Fruit fly (Drosophila melanogaster) whole organism, embryonic: Measurements from ENCODE around the gene TwdlR.

Experiments used
- Asciz ChIP-seq: fragments of 200-800 bp; sonication (Bioruptor generic); optimal IDR thresholded peaks from 2 replicates; lab custom pipeline; 2017; ENCODE audit warnings: missing biosample characterization, mild to moderate bottlenecking, missing genetic modification characterization, missing genetic modification reagents
- Atf-2 ChIP-seq: fragments of 200-800 bp; sonication (Bioruptor generic); optimal IDR thresholded peaks from 2 replicates; lab custom pipeline; 2016; ENCODE audit warnings: missing biosample characterization, missing genetic modification characterization
- Atf6 ChIP-seq: fragments of 200-800 bp; sonication (Bioruptor generic); IDR thresholded peaks from 2 replicates; pipeline ENCODE4 v1.3.6; 2022; ENCODE audit warnings: missing biosample characterization, missing genetic modification characterization
- Awh ChIP-seq: fragments of 200-800 bp; sonication (Bioruptor generic); IDR thresholded peaks from 2 replicates; pipeline ENCODE4, ENCODE4 v1.3.6; 2022; ENCODE audit warnings: missing biosample characterization, missing genetic modification characterization
- Bgb ChIP-seq: fragments of 200-800 bp; sonication (Bioruptor generic); IDR thresholded peaks from 2 replicates; pipeline ENCODE4 v1.3.6; 2022; ENCODE audit warnings: missing biosample characterization, missing genetic modification characterization; ENCODE audit not compliant: partially characterized antibody
- Bteb2 ChIP-seq: fragments of 200-800 bp; sonication (Bioruptor generic); optimal IDR thresholded peaks from 2 replicates; lab custom pipeline; 2016; ENCODE audit warnings: missing biosample characterization, missing genetic modification characterization
- CG10209 ChIP-seq: fragments of 200-800 bp; sonication (Bioruptor generic); optimal IDR thresholded peaks from 3 replicates; lab custom pipeline; 2017; ENCODE audit warnings: missing biosample characterization, mild to moderate bottlenecking, missing genetic modification characterization, missing genetic modification reagents
- CG10979 ChIP-seq: fragments of 200-800 bp; sonication (Bioruptor generic); optimal IDR thresholded peaks from 2 replicates; lab custom pipeline; 2018; ENCODE audit warnings: missing biosample characterization, mild to moderate bottlenecking, missing genetic modification characterization, moderate library complexity
- CG11085 ChIP-seq: fragments of 200-800 bp; sonication (Bioruptor generic); IDR thresholded peaks from 2 replicates; pipeline ENCODE4 v1.3.6; 2022; ENCODE audit warnings: missing biosample characterization, missing genetic modification characterization
- CG11695 ChIP-seq: fragments of 200-800 bp; sonication (Bioruptor generic); IDR thresholded peaks from 3 replicates; pipeline ENCODE4 v1.3.6; 2022; ENCODE audit warnings: missing biosample characterization, missing genetic modification characterization
- CG13624 ChIP-seq: fragments of 200-800 bp; sonication (Bioruptor generic); optimal IDR thresholded peaks from 2 replicates; lab custom pipeline; 2016; ENCODE audit warnings: missing biosample characterization, missing genetic modification characterization
- CG1603 ChIP-seq: fragments of 200-800 bp; sonication (Bioruptor generic); optimal IDR thresholded peaks from 2 replicates; lab custom pipeline; 2019; ENCODE audit warnings: missing biosample characterization, mild to moderate bottlenecking, missing genetic modification characterization, moderate library complexity
- CG18764 ChIP-seq: fragments of 200-800 bp; sonication (Bioruptor generic); optimal IDR thresholded peaks from 3 replicates; lab custom pipeline; 2016; ENCODE audit warnings: missing biosample characterization, missing genetic modification characterization
- CG31365 ChIP-seq: fragments of 200-800 bp; sonication (Bioruptor generic); optimal IDR thresholded peaks from 2 replicates; lab custom pipeline; 2018; ENCODE audit warnings: missing biosample characterization, mild to moderate bottlenecking, missing genetic modification characterization
- CG33213 ChIP-seq: fragments of 200-800 bp; sonication (Bioruptor generic); optimal IDR thresholded peaks from 3 replicates; lab custom pipeline; 2016; ENCODE audit warnings: missing biosample characterization, missing genetic modification characterization
- CG4424 ChIP-seq: fragments of 200-800 bp; sonication (Bioruptor generic); optimal IDR thresholded peaks from 3 replicates; lab custom pipeline; 2016; ENCODE audit warnings: missing biosample characterization, missing genetic modification characterization
- CG4707 ChIP-seq: fragments of 200-800 bp; sonication (Bioruptor generic); optimal IDR thresholded peaks from 2 replicates; lab custom pipeline; 2018; ENCODE audit warnings: missing biosample characterization, mild to moderate bottlenecking, missing genetic modification characterization, moderate library complexity
- CG4730 ChIP-seq: fragments of 200-800 bp; sonication (Bioruptor generic); IDR thresholded peaks from 2 replicates; pipeline ENCODE4 v1.3.6; 2022; ENCODE audit warnings: missing biosample characterization, missing genetic modification characterization
- CG8089 ChIP-seq: fragments of 200-800 bp; sonication (Bioruptor generic); optimal IDR thresholded peaks from 3 replicates; lab custom pipeline; 2016; ENCODE audit warnings: missing biosample characterization, missing genetic modification characterization
- CG8478 ChIP-seq: fragments of >200 bp; optimal IDR thresholded peaks from 2 replicates; lab custom pipeline; 2018
- CG8944 ChIP-seq: fragments of 200-800 bp; sonication (Bioruptor generic); optimal IDR thresholded peaks from 3 replicates; lab custom pipeline; 2016; ENCODE audit warnings: missing biosample characterization, missing genetic modification characterization
- CG9437 ChIP-seq: fragments of 200-800 bp; sonication (Bioruptor generic); optimal IDR thresholded peaks from 2 replicates; lab custom pipeline; 2018; ENCODE audit warnings: missing biosample characterization, mild to moderate bottlenecking, missing genetic modification characterization
- CHES-1-like ChIP-seq: fragments of 200-800 bp; sonication (Bioruptor generic); optimal IDR thresholded peaks from 2 replicates; lab custom pipeline; 2016; ENCODE audit warnings: missing biosample characterization, missing genetic modification characterization
- Deaf1 ChIP-seq: fragments of 200-800 bp; optimal IDR thresholded peaks from 3 replicates; lab custom pipeline; 2019; ENCODE audit warnings: missing biosample characterization, mild to moderate bottlenecking, missing genetic modification characterization, moderate library complexity
- Dfd ChIP-seq, 2 experiments: fragments of >200 bp; optimal IDR thresholded peaks; 2 replicates each; lab custom pipeline; 2017; ENCODE audit warnings: missing biosample characterization in 2 of 2, missing genetic modification characterization in 2 of 2
- Doc2 ChIP-seq: fragments of 200-800 bp; sonication (Bioruptor generic); IDR thresholded peaks from 2 replicates; pipeline ENCODE4 v1.3.6; 2022; ENCODE audit warnings: missing biosample characterization, missing genetic modification characterization
- HLH3B ChIP-seq: fragments of 200-800 bp; sonication (Bioruptor generic); IDR thresholded peaks from 2 replicates; pipeline ENCODE4 v1.3.6; 2022; ENCODE audit warnings: missing biosample characterization, missing genetic modification characterization
- Hr78 ChIP-seq, 2 experiments: fragments of 200-800 bp in 1 of 2; fragments of >200 bp in 1 of 2; sonication (Bioruptor generic) in 1 of 2; optimal IDR thresholded peaks; 2 replicates each; lab custom pipeline; 2017 to 2019; ENCODE audit warnings: missing biosample characterization in 2 of 2, missing genetic modification characterization in 2 of 2, mild to moderate bottlenecking in 1 of 2, moderate library complexity in 1 of 2
- Kr ChIP-seq: fragments of 200-800 bp; sonication (Bioruptor generic); optimal IDR thresholded peaks from 2 replicates; lab custom pipeline; 2017; ENCODE audit warnings: missing biosample characterization, mild to moderate bottlenecking, missing genetic modification characterization
- NC2α ChIP-seq: fragments of 200-800 bp; sonication (Bioruptor generic); optimal IDR thresholded peaks from 2 replicates; lab custom pipeline; 2016; ENCODE audit warnings: missing biosample characterization, missing genetic modification characterization
- Pdp1 ChIP-seq, 2 experiments: fragments of 200-800 bp; sonication (Bioruptor generic); optimal IDR thresholded peaks; 3 replicates each; lab custom pipeline; 2016; ENCODE audit warnings: missing biosample characterization in 2 of 2, missing genetic modification characterization in 2 of 2, mild to moderate bottlenecking in 1 of 2, moderate library complexity in 1 of 2
- Ravus ChIP-seq: fragments of 200-800 bp; sonication (Bioruptor generic); IDR thresholded peaks from 2 replicates; pipeline ENCODE4 v1.3.6; 2022; ENCODE audit warnings: missing biosample characterization, missing genetic modification characterization
- Rfx ChIP-seq: fragments of 200-800 bp; sonication (Bioruptor generic); IDR thresholded peaks from 2 replicates; pipeline ENCODE4 v1.3.6; 2022; ENCODE audit warnings: missing biosample characterization, missing genetic modification characterization
- cas ChIP-seq: fragments of 200-800 bp; sonication (Bioruptor generic); IDR thresholded peaks from 2 replicates; pipeline ENCODE4 v1.3.6; 2022; ENCODE audit warnings: missing biosample characterization, missing genetic modification characterization
- chm ChIP-seq: fragments of 200-800 bp; sonication (Bioruptor generic); IDR thresholded peaks from 2 replicates; pipeline ENCODE4 v1.3.6; 2022; ENCODE audit warnings: missing biosample characterization, missing genetic modification characterization
- crp ChIP-seq, 2 experiments: fragments of 200-800 bp; sonication (Bioruptor generic); optimal IDR thresholded peaks; 2 replicates in 1 of 2; 3 replicates in 1 of 2; lab custom pipeline; 2017; ENCODE audit warnings: missing biosample characterization in 2 of 2, missing genetic modification characterization in 2 of 2, mild to moderate bottlenecking in 1 of 2, moderate library complexity in 1 of 2
- ems ChIP-seq: fragments of 200-800 bp; sonication (Bioruptor generic); optimal IDR thresholded peaks from 3 replicates; lab custom pipeline; 2016; ENCODE audit warnings: missing biosample characterization, missing genetic modification characterization
- gcm2 ChIP-seq: fragments of 200-800 bp; sonication (Bioruptor generic); optimal IDR thresholded peaks from 2 replicates; lab custom pipeline; 2016; ENCODE audit warnings: missing biosample characterization, missing genetic modification characterization
- gem ChIP-seq: fragments of 200-800 bp; sonication (Bioruptor generic); optimal IDR thresholded peaks from 2 replicates; lab custom pipeline; 2019; ENCODE audit warnings: missing biosample characterization, mild to moderate bottlenecking, missing genetic modification characterization, moderate library complexity
- h ChIP-seq: fragments of >200 bp; optimal IDR thresholded peaks from 2 replicates; lab custom pipeline; 2017
- jigr1 ChIP-seq: fragments of 200-800 bp; sonication (Bioruptor generic); IDR thresholded peaks from 3 replicates; pipeline ENCODE4 v1.3.6; 2022; ENCODE audit warnings: missing biosample characterization, missing genetic modification characterization
- lab ChIP-seq: fragments of 200-800 bp; sonication (Bioruptor generic); optimal IDR thresholded peaks from 3 replicates; lab custom pipeline; 2017; ENCODE audit warnings: missing biosample characterization, missing genetic modification characterization, mild to moderate bottlenecking, moderate library complexity, missing genetic modification reagents
- lmd ChIP-seq: fragments of 200-800 bp; sonication (Bioruptor generic); IDR thresholded peaks from 2 replicates; pipeline ENCODE4 v1.3.6; 2022; ENCODE audit warnings: missing biosample characterization, missing genetic modification characterization
- mam ChIP-seq: fragments of 200-800 bp; sonication (Bioruptor generic); optimal IDR thresholded peaks from 3 replicates; lab custom pipeline; 2016; ENCODE audit warnings: missing biosample characterization, missing genetic modification characterization
- org-1 ChIP-seq: fragments of 200-800 bp; sonication (Bioruptor generic); optimal IDR thresholded peaks from 2 replicates; lab custom pipeline; 2017; ENCODE audit warnings: missing biosample characterization, missing genetic modification characterization
- pnt ChIP-seq: fragments of 200-800 bp; sonication (Bioruptor generic); optimal IDR thresholded peaks from 3 replicates; lab custom pipeline; 2016; ENCODE audit warnings: missing biosample characterization, missing genetic modification characterization
- pros ChIP-seq: fragments of 200-800 bp; sonication (Bioruptor generic); optimal IDR thresholded peaks from 3 replicates; lab custom pipeline; 2019; ENCODE audit warnings: missing biosample characterization, mild to moderate bottlenecking, missing genetic modification characterization, moderate library complexity
- row ChIP-seq: fragments of 200-800 bp; sonication (Bioruptor generic); IDR thresholded peaks from 3 replicates; pipeline ENCODE4 v1.3.6; 2022; ENCODE audit warnings: missing biosample characterization, missing genetic modification characterization
- run ChIP-seq: fragments of 200-800 bp; sonication (Bioruptor generic); optimal IDR thresholded peaks from 3 replicates; lab custom pipeline; 2018; ENCODE audit warnings: missing biosample characterization, mild to moderate bottlenecking, missing genetic modification characterization
- sd ChIP-seq: fragments of 200-800 bp; sonication (Bioruptor generic); optimal IDR thresholded peaks from 3 replicates; lab custom pipeline; 2018; ENCODE audit warnings: missing biosample characterization, mild to moderate bottlenecking, missing genetic modification characterization, moderate library complexity
- slbo ChIP-seq: fragments of 200-800 bp; sonication (Bioruptor generic); IDR thresholded peaks from 2 replicates; pipeline ENCODE4 v1.3.6; 2022; ENCODE audit warnings: missing biosample characterization, missing genetic modification characterization
- ttk ChIP-seq: fragments of 200-800 bp; sonication (Bioruptor generic); IDR thresholded peaks from 2 replicates; pipeline ENCODE4 v2.1.2; 2022; ENCODE audit warnings: missing biosample characterization, missing genetic modification characterization

Gene TwdlR

dm6 chr3R:26654594-26654993 is 19.9 kb downstream of the TwdlR start (continued):
- peak; percentile 52 for TF ChIP-seq org-1 (GFP tag; lab: Kevin White, UChicago)
- TF ChIP-seq CG11695 (GFP tag; lab: Robert Waterston, UW) = peak; percentile 55; the same call in 1 of the 3 replicates
- no peak for TF ChIP-seq Ravus (GFP tag; lab: Robert Waterston, UW)
- no peak for TF ChIP-seq crp (GFP tag; optimal IDR thresholded peaks at IDR 0.05; lab: Kevin White, UChicago)
- peak; percentile 6 for TF ChIP-seq CG18764 (GFP tag; lab: Kevin White, UChicago)
- peak; percentile 7 for TF ChIP-seq CG8944
- TF ChIP-seq pnt (GFP tag; lab: Kevin White, UChicago) = peak; percentile 34
- peak; percentile 7 for TF ChIP-seq NC2α (GFP tag; lab: Kevin White, UChicago)
- peak; percentile 55 for TF ChIP-seq CG10209 (GFP tag; lab: Kevin White, UChicago)
- TF ChIP-seq gem (tag; lab: Kevin White, UChicago) = peak; percentile 74
- no peak for TF ChIP-seq CG11085
- TF ChIP-seq Atf6 (GFP tag; lab: Robert Waterston, UW) = peak; percentile 62; the same call in 1 of the 2 replicates
- no peak for TF ChIP-seq CG31365 (tag; lab: Kevin White, UChicago)
- TF ChIP-seq CG4424 (GFP tag; lab: Kevin White, UChicago) = peak; percentile 27
- TF ChIP-seq CG13624 (GFP tag; lab: Kevin White, UChicago) = peak; percentile 42
- TF ChIP-seq CG33213 (GFP tag; lab: Kevin White, UChicago) = no peak
- peak; percentile 42 for TF ChIP-seq Asciz
- TF ChIP-seq h = no peak
- TF ChIP-seq CG1603 (tag; lab: Kevin White, UChicago) = no peak
- TF ChIP-seq CG9437 = no peak
- peak; percentile 74 for TF ChIP-seq lab (GFP tag; lab: Kevin White, UChicago)
- TF ChIP-seq slbo = peak; percentile 61
- TF ChIP-seq Hr78 (GFP tag; optimal IDR thresholded peaks at IDR 0.05; lab: Kevin White, UChicago) = no peak
- peak; percentile 27 for TF ChIP-seq run (tag; lab: Kevin White, UChicago)
- no peak for TF ChIP-seq CG8089 (GFP tag; lab: Kevin White, UChicago)
- TF ChIP-seq Doc2 (GFP tag; lab: Robert Waterston, UW) = peak; percentile 9; the same call in 1 of the 2 replicates
- TF ChIP-seq CG4707 (GFP tag; lab: Kevin White, UChicago) = no peak
- no peak for TF ChIP-seq Deaf1 (tag; lab: Kevin White, UChicago)
- peak; percentile 33 for TF ChIP-seq CHES-1-like (GFP tag; lab: Kevin White, UChicago)
- TF ChIP-seq Pdp1 (GFP tag; optimal IDR thresholded peaks at IDR 0.05; lab: Kevin White, UChicago) = peak in 1 of 2 experiments; percentile 39
- TF ChIP-seq CG10979 = no peak
- peak; percentile 74 for TF ChIP-seq row
- no peak for TF ChIP-seq cas (GFP tag; lab: Robert Waterston, UW)
- TF ChIP-seq jigr1 (GFP tag; lab: Robert Waterston, UW) = no peak
- TF ChIP-seq CG8478 = no peak
- peak; percentile 1 for TF ChIP-seq Atf-2 (GFP tag; lab: Kevin White, UChicago)
- no peak for TF ChIP-seq Dfd (GFP tag; optimal IDR thresholded peaks at IDR 0.05; lab: Kevin White, UChicago)
- no peak for TF ChIP-seq sd (tag; lab: Kevin White, UChicago)
- TF ChIP-seq ems (GFP tag; lab: Kevin White, UChicago) = peak; percentile 50
- no peak for TF ChIP-seq Bgb (GFP tag; lab: Robert Waterston, UW)
- TF ChIP-seq pros (GFP tag; lab: Kevin White, UChicago) = no peak
- peak; percentile 70 for TF ChIP-seq Rfx (GFP tag; lab: Robert Waterston, UW)
- no peak for TF ChIP-seq gcm2 (GFP tag; lab: Kevin White, UChicago)
- TF ChIP-seq chm (GFP tag; lab: Robert Waterston, UW) = peak; percentile 18; the same call in 1 of the 2 replicates
- peak; percentile 80 for TF ChIP-seq HLH3B (GFP tag; lab: Robert Waterston, UW)
- TF ChIP-seq Bteb2 (GFP tag; lab: Kevin White, UChicago) = peak; percentile 4
- TF ChIP-seq Awh (GFP tag; lab: Robert Waterston, UW) = no peak
- TF ChIP-seq lmd (GFP tag; lab: Robert Waterston, UW) = peak; percentile 56; the same call in 1 of the 2 replicates
- TF ChIP-seq ttk (GFP tag; lab: Robert Waterston, UW) = peak; percentile 72
- TF ChIP-seq Kr (GFP tag; lab: Kevin White, UChicago) = no peak
- peak; percentile 52 for TF ChIP-seq mam
- peak; percentile 41 for TF ChIP-seq CG4730 (GFP tag; lab: Robert Waterston, UW)
